Worm (Caenorhabditis elegans) whole organism, young adult: ENCODE measurements around the gene msp-152.
A peak's percentile ranks its signal among the peaks of the same experiment; 100 is the strongest.
"Not testable (repeated sequence)": the region's sequence is repeated elsewhere in the genome, so short reads cannot be mapped to it uniquely, and the experiment has no call there.

Experiments
- C17E4.6 ChIP-seq: fragments of 200-800 bp; sonication (Bioruptor generic); IDR thresholded peaks from 2 replicates; pipeline ENCODE4 v1.3.6; 2022; ENCODE audit warnings: missing genetic modification reagents, missing genetic modification characterization, missing compliant biosample characterization
- D2030.7 ChIP-seq: fragments of 200-800 bp; sonication (Bioruptor generic); IDR thresholded peaks from 2 replicates; pipeline ENCODE4 v1.3.6; 2022; ENCODE audit warnings: missing genetic modification reagents, missing genetic modification characterization, missing compliant biosample characterization
- F22D6.2 ChIP-seq: sonication (generic microtip); optimal IDR thresholded peaks from 2 replicates; lab custom pipeline; 2016; ENCODE audit warnings: mild to moderate bottlenecking, missing genetic modification characterization, missing compliant biosample characterization
- F23B12.7 ChIP-seq: sonication (generic microtip); optimal IDR thresholded peaks from 2 replicates; lab custom pipeline; 2017; ENCODE audit warnings: missing genetic modification characterization, mild to moderate bottlenecking, missing compliant biosample characterization, antibody characterized with exemption, moderate library complexity; ENCODE audit not compliant: insufficient read depth
- F33H1.4 ChIP-seq: fragments of 200-800 bp; sonication (Bioruptor generic); IDR thresholded peaks from 2 replicates; pipeline ENCODE4 v1.3.6; 2022; ENCODE audit warnings: missing genetic modification reagents, missing genetic modification characterization, missing compliant biosample characterization
- F39B2.1 ChIP-seq: fragments of 200-800 bp; sonication (Bioruptor generic); IDR thresholded peaks from 2 replicates; pipeline ENCODE4 v1.3.6; 2022; ENCODE audit warnings: missing genetic modification reagents, missing genetic modification characterization, missing compliant biosample characterization
- F49E8.2 ChIP-seq: sonication (generic microtip); optimal IDR thresholded peaks from 3 replicates; lab custom pipeline; 2017; ENCODE audit warnings: missing genetic modification characterization, mild to moderate bottlenecking, missing compliant biosample characterization, antibody characterized with exemption, moderate library complexity; ENCODE audit not compliant: insufficient read depth
- Y56A3A.18 ChIP-seq: fragments of 200-800 bp; sonication (Bioruptor generic); IDR thresholded peaks from 2 replicates; pipeline ENCODE4 v1.3.6; 2022; ENCODE audit warnings: missing genetic modification reagents, missing genetic modification characterization, missing compliant biosample characterization
- ama-1 ChIP-seq, 3 experiments: fragments of 150-350 bp in 1 of 3; sonication (generic microtip) in 2 of 3; optimal IDR thresholded peaks; 2 replicates each; lab custom pipeline; 2014 to 2018; ENCODE audit warnings: missing biosample characterization in 2 of 3, missing genetic modification characterization in 2 of 3, missing genetic modification reagents in 2 of 3
- atf-7 ChIP-seq: sonication (generic microtip); optimal IDR thresholded peaks from 2 replicates; lab custom pipeline; 2017; ENCODE audit warnings: mild to moderate bottlenecking, missing genetic modification characterization, missing compliant biosample characterization
- attf-5 ChIP-seq: fragments of 200-800 bp; sonication (Bioruptor generic); optimal IDR thresholded peaks from 2 replicates; lab custom pipeline; 2018; ENCODE audit warnings: mild to moderate bottlenecking, missing genetic modification characterization, missing compliant biosample characterization
- cebp-1 ChIP-seq, 2 experiments: fragments of 200-800 bp in 1 of 2; sonication (Bioruptor generic) in 1 of 2; sonication (generic microtip) in 1 of 2; IDR thresholded peaks in 1 of 2; optimal IDR thresholded peaks in 1 of 2; 2 replicates each; pipeline versions ENCODE4 v1.3.6 to Lab custom; 2017 to 2022; ENCODE audit warnings: missing compliant biosample characterization in 2 of 2, missing genetic modification characterization in 2 of 2, mild to moderate bottlenecking in 1 of 2, missing genetic modification reagents in 1 of 2, moderate library complexity in 1 of 2
- ceh-100 ChIP-seq: fragments of 200-800 bp; sonication (Bioruptor generic); IDR thresholded peaks from 2 replicates; pipeline ENCODE4 v1.3.6; 2022; ENCODE audit warnings: missing genetic modification reagents, missing genetic modification characterization, missing compliant biosample characterization
- ceh-79 ChIP-seq: sonication (generic microtip); optimal IDR thresholded peaks from 2 replicates; lab custom pipeline; 2017; ENCODE audit warnings: mild to moderate bottlenecking, missing genetic modification characterization, missing compliant biosample characterization
- chd-7 ChIP-seq: sonication (generic microtip); optimal IDR thresholded peaks from 2 replicates; lab custom pipeline; 2016; ENCODE audit warnings: mild to moderate bottlenecking, missing genetic modification characterization, moderate library complexity, missing compliant biosample characterization
- dox-1 ChIP-seq: fragments of 200-800 bp; sonication (Bioruptor generic); IDR thresholded peaks from 2 replicates; pipeline ENCODE4 v1.3.6; 2022; ENCODE audit warnings: missing genetic modification reagents, missing genetic modification characterization, missing compliant biosample characterization
- egrh-3 ChIP-seq: fragments of 200-800 bp; sonication (Bioruptor generic); IDR thresholded peaks from 2 replicates; pipeline ENCODE4 v1.3.6; 2022; ENCODE audit warnings: missing genetic modification reagents, missing genetic modification characterization, missing compliant biosample characterization
- ekl-4 ChIP-seq: fragments of 200-800 bp; sonication (Bioruptor generic); IDR thresholded peaks from 2 replicates; pipeline ENCODE4 v1.3.6; 2022; ENCODE audit warnings: missing genetic modification reagents, missing genetic modification characterization, missing compliant biosample characterization
- him-1 ChIP-seq: sonication (generic microtip); optimal IDR thresholded peaks from 2 replicates; lab custom pipeline; 2016; ENCODE audit warnings: missing genotype, missing genetic modification reagents, missing genetic modification characterization, missing compliant biosample characterization
- hsf-1 ChIP-seq: fragments of 200-800 bp; sonication (Bioruptor generic); IDR thresholded peaks from 2 replicates; pipeline ENCODE4 v1.3.6; 2022; ENCODE audit warnings: missing genetic modification reagents, missing genetic modification characterization, missing compliant biosample characterization
- lin-40 ChIP-seq: sonication (generic microtip); optimal IDR thresholded peaks from 2 replicates; lab custom pipeline; 2016; ENCODE audit warnings: missing genetic modification characterization, mild to moderate bottlenecking, missing compliant biosample characterization, missing genotype, missing genetic modification reagents
- lin-54 ChIP-seq: fragments of 200-800 bp; sonication (Bioruptor generic); optimal IDR thresholded peaks from 2 replicates; lab custom pipeline; 2018; ENCODE audit warnings: mild to moderate bottlenecking, missing genetic modification characterization, missing compliant biosample characterization
- lir-1 ChIP-seq: fragments of 200-800 bp; sonication (Bioruptor generic); conservative IDR thresholded peaks from 2 replicates; pipeline ENCODE4 v1.3.6; 2022; ENCODE audit warnings: missing genetic modification reagents, missing genetic modification characterization, missing compliant biosample characterization
- madf-10 ChIP-seq: sonication (generic microtip); optimal IDR thresholded peaks from 2 replicates; lab custom pipeline; 2016; ENCODE audit warnings: mild to moderate bottlenecking, missing genetic modification characterization, missing compliant biosample characterization
- madf-6 ChIP-seq: fragments of 200-800 bp; sonication (Bioruptor generic); IDR thresholded peaks from 2 replicates; pipeline ENCODE4 v1.3.6; 2022; ENCODE audit warnings: missing genetic modification reagents, missing genetic modification characterization, missing compliant biosample characterization
- mes-4 ChIP-seq: sonication (generic microtip); optimal IDR thresholded peaks from 2 replicates; lab custom pipeline; 2016; ENCODE audit warnings: missing genotype, missing genetic modification characterization, missing compliant biosample characterization
- mxl-1 ChIP-seq: sonication (generic microtip); optimal IDR thresholded peaks from 2 replicates; lab custom pipeline; 2016; ENCODE audit warnings: missing genetic modification characterization, missing compliant biosample characterization
- nfya-2 ChIP-seq: fragments of 200-800 bp; sonication (Bioruptor generic); IDR thresholded peaks from 2 replicates; pipeline ENCODE4 v1.3.6; 2022; ENCODE audit warnings: missing genetic modification reagents, missing genetic modification characterization, missing compliant biosample characterization
- nfyb-1 ChIP-seq: fragments of 200-800 bp; sonication (Bioruptor generic); IDR thresholded peaks from 2 replicates; pipeline ENCODE4 v1.3.6; 2022; ENCODE audit warnings: missing genetic modification reagents, missing genetic modification characterization, missing compliant biosample characterization
- nhr-120 ChIP-seq: fragments of 200-800 bp; sonication (Bioruptor generic); IDR thresholded peaks from 2 replicates; pipeline ENCODE4 v1.3.6; 2022; ENCODE audit warnings: missing genetic modification characterization, missing compliant biosample characterization
- nhr-80 ChIP-seq: sonication (generic microtip); optimal IDR thresholded peaks from 2 replicates; lab custom pipeline; 2016; ENCODE audit warnings: missing genetic modification characterization, missing compliant biosample characterization
- nhr-90 ChIP-seq: sonication (generic microtip); optimal IDR thresholded peaks from 2 replicates; lab custom pipeline; 2016; ENCODE audit warnings: missing genotype, mild to moderate bottlenecking, missing genetic modification characterization, missing compliant biosample characterization
- pha-4 ChIP-seq: fragments of 150-350 bp; sonication (generic microtip); optimal IDR thresholded peaks from 2 replicates; lab custom pipeline; 2014; ENCODE audit warnings: missing biosample characterization, missing genetic modification reagents, missing genetic modification characterization
- rcor-1 ChIP-seq: fragments of 200-800 bp; sonication (Bioruptor generic); IDR thresholded peaks from 2 replicates; pipeline ENCODE4 v1.3.6; 2022; ENCODE audit warnings: missing genetic modification reagents, missing genetic modification characterization, missing compliant biosample characterization
- repo-1 ChIP-seq: sonication (generic microtip); optimal IDR thresholded peaks from 2 replicates; lab custom pipeline; 2017; ENCODE audit warnings: mild to moderate bottlenecking, missing genetic modification characterization, missing compliant biosample characterization
- snpc-4 ChIP-seq, 5 experiments: fragments of 150-350 bp in 1 of 5; sonication (generic microtip) in 4 of 5; optimal IDR thresholded peaks; 2 replicates each; lab custom pipeline; 2014 to 2018; ENCODE audit warnings: missing genetic modification characterization in 5 of 5, missing biosample characterization in 3 of 5, antibody characterized with exemption in 2 of 5, mild to moderate bottlenecking in 2 of 5, missing compliant biosample characterization in 2 of 5, missing genotype in 2 of 5, moderate library complexity in 2 of 5, missing genetic modification reagents in 1 of 5
- sptf-2 ChIP-seq: fragments of 200-800 bp; sonication (Bioruptor generic); optimal IDR thresholded peaks from 2 replicates; lab custom pipeline; 2018; ENCODE audit warnings: mild to moderate bottlenecking, missing genetic modification characterization, missing compliant biosample characterization
- tbp1 ChIP-seq: fragments of 200-800 bp; sonication (Bioruptor generic); optimal IDR thresholded peaks from 2 replicates; lab custom pipeline; 2018; ENCODE audit warnings: mild to moderate bottlenecking, missing genetic modification characterization, missing compliant biosample characterization
- tlf-1 ChIP-seq: fragments of 200-800 bp; sonication (Bioruptor generic); optimal IDR thresholded peaks from 2 replicates; lab custom pipeline; 2018; ENCODE audit warnings: mild to moderate bottlenecking, missing genetic modification characterization, missing compliant biosample characterization
- xnd-1 ChIP-seq: sonication (generic microtip); optimal IDR thresholded peaks from 2 replicates; lab custom pipeline; 2016; ENCODE audit warnings: missing genotype, missing genetic modification reagents, missing genetic modification characterization, missing compliant biosample characterization
- ztf-18 ChIP-seq: sonication (generic microtip); optimal IDR thresholded peaks from 2 replicates; lab custom pipeline; 2016; ENCODE audit warnings: missing genotype, mild to moderate bottlenecking, missing genetic modification characterization, missing compliant biosample characterization

The msp-152 gene

DNA sequence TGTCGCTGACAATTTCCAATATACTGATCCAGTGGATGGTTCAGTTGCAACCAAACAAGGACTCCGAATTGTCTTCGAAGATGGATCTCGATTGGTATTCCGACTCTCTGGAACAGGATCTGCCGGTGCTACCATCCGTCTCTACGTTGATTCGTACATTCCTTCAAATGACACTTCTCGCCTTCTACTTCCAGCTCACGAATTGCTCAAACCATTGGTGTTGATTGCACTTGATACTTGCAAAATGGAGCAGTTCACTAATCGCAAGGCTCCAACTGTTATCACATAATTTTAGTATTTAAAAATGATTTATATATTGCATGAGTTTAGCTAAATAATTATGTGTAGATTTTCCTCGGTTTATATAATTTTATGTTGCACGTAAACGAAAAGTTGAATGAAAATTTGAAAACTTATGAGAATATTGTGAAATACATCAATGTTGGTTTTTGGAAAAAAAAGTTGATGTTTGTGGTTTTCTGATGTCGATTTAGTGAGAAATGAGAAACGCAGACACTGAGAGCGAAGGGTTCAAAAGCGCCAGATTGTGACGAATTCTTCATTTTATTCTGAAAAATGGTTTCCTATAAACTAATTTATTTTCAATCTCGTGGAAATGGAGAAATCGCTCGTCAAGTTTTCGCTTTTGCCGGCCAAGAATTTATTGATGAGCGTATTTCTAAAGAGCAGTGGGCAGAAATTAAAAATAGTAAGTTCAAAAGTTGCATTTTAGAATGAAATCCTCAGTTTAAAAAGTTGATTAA lies 41.6 kb upstream of the msp-152 start, which contains the start of gene gst-9 (continued):
- TF ChIP-seq F23B12.7 = no peak
- TF ChIP-seq F22D6.2 (tag; lab: Kevin White, UChicago) = no peak
- no peak for TF ChIP-seq F49E8.2 (tag; lab: Kevin White, UChicago)
- no peak for TF ChIP-seq ztf-18 (tag; lab: Kevin White, UChicago)
- no peak for TF ChIP-seq F39B2.1 (GFP tag; lab: Robert Waterston, UW)
- TF ChIP-seq Y56A3A.18 (GFP tag; lab: Robert Waterston, UW) = peak; percentile 76
- no peak for TF ChIP-seq egrh-3 (GFP tag; lab: Robert Waterston, UW)
- no peak for TF ChIP-seq rcor-1 (GFP tag; lab: Robert Waterston, UW)
- no peak for TF ChIP-seq him-1 (tag; lab: Kevin White, UChicago)
- no peak for TF ChIP-seq pha-4
- TF ChIP-seq D2030.7 (GFP tag; lab: Robert Waterston, UW) = no peak
- TF ChIP-seq lir-1 (GFP tag; lab: Robert Waterston, UW) = no peak
- TF ChIP-seq C17E4.6 (GFP tag; lab: Robert Waterston, UW) = no peak

DNA sequence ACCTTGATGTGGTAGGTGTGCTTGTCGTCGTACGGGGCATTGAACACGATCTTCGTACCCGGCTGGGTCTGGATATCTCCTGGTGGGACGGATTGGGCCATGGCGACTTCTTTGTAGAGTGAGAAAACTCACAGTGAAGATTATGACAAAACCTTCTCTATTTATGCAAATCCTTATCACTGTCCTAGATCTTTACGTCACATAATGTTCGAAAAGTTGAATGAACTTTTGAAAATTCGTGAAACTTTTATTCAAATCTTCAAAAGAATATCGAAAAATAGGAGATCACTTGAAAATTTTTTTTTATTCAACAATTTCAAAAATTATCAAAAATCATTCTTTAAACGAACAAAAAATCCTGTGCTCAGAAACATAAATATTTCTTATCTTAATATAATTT lies 40.2 kb upstream of the msp-152 start, which contains the start of gene msp-33:
TSS of gene msp-33 (minus strand) at position 101 of the 400 bp plus-strand sequence.
- no peak for TF ChIP-seq ceh-100
- 0 out of 2 replicates have a peak, but pooled peaks have one; percentile 66 for TF ChIP-seq nhr-120
- TF ChIP-seq, all 124 proteins: peak for 1

DNA sequence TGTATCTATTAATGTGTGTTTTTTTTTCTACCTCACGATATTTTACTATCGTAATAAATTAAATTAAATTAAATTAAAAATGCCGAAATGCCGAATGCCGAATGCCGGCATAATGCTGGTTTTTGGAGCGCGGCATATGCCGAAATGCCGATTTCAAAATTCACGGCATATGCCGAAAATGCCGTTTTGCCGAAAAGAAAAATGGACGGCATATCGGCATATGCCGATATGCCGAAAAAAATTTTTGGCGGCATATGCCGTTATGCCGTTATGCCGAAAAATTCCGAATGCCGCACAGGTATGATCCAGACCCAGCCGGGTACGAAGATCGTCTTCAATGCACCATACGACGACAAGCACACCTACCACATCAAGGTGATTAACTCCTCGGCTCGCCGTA lies 34.3 kb upstream of the msp-152 start, which contains the start of gene msp-32:
TSS of gene msp-32 (plus strand) at position 301 of the 400 bp plus-strand sequence.
- TF ChIP-seq sptf-2 (GFP tag; lab: Kevin White, UChicago); chd-7 (tag; lab: Kevin White, UChicago); ekl-4 (GFP tag; lab: Robert Waterston, UW): not testable (repeated sequence)

- TF ChIP-seq atf-7 (tag; lab: Kevin White, UChicago) (peak; percentile 46), C17E4.6 (GFP tag; lab: Robert Waterston, UW) (no peak), ceh-79 (tag; lab: Kevin White, UChicago) (peak; percentile 12), snpc-4 (GFP tag; optimal IDR thresholded peaks at IDR 0.05; lab: Kevin White, UChicago) (no peak), snpc-4 (tag; optimal IDR thresholded peaks at IDR 0.05; lab: Kevin White, UChicago) (peak in 2 of 4 experiments; percentile 23 to 50), lin-54 (GFP tag; lab: Kevin White, UChicago) (peak; percentile 59), ama-1 (optimal IDR thresholded peaks at IDR 0.05; lab: Kevin White, UChicago) (peak; percentile 64), ama-1 (GFP tag; optimal IDR thresholded peaks at IDR 0.05; lab: Kevin White, UChicago) (no peak), madf-6 (peak; percentile 51), hsf-1 (GFP tag; lab: Robert Waterston, UW) (peak; percentile 66), xnd-1 (tag; lab: Kevin White, UChicago) (no peak), attf-5 (peak; percentile 31), madf-10 (tag; lab: Kevin White, UChicago) (peak; percentile 21), nfyb-1 (GFP tag; lab: Robert Waterston, UW) (peak; percentile 52), nhr-80 (tag; lab: Kevin White, UChicago) (peak; percentile 17), F33H1.4 (GFP tag; lab: Robert Waterston, UW) (peak; percentile 6; the same call in 1 of the 2 replicates), tlf-1 (peak; percentile 8), tbp1 (GFP tag; lab: Kevin White, UChicago) (peak; percentile 43), mxl-1 (tag; lab: Kevin White, UChicago) (peak; percentile 27), mes-4 (tag; lab: Kevin White, UChicago) (no peak), lin-40 (tag; lab: Kevin White, UChicago) (peak; percentile 8), nfya-2 (GFP tag; lab: Robert Waterston, UW) (no peak), cebp-1 (GFP tag; IDR thresholded peaks at IDR 0.05; lab: Robert Waterston, UW) (no peak), cebp-1 (tag; optimal IDR thresholded peaks at IDR 0.05; lab: Kevin White, UChicago) (peak; percentile 57), nhr-90 (peak; percentile 10), repo-1 (tag; lab: Kevin White, UChicago) (peak; percentile 56), dox-1 (no peak)
These were observed 30.8 kb upstream of the msp-152 start, which contains the start of gene R05F9.9 for ce11 chrII:4902035-4902434. TSS of gene R05F9.9 (minus strand) at chrII:4902100.
